Worm (Caenorhabditis elegans): Measurements from ENCODE around the gene csn-4.

- TF ChIP-seq nhr-237 (tag; optimal IDR thresholded peaks at IDR 0.05) (no peak), fkh-10 (GFP tag; optimal IDR thresholded peaks at IDR 0.05) (no peak), hif-1 (tag; optimal IDR thresholded peaks at IDR 0.05) (no peak), pha-4 (GFP tag; IDR thresholded peaks at IDR 0.05) (no peak), pha-4 (tag; optimal IDR thresholded peaks at IDR 0.05) (no peak), nhr-41 (GFP tag; IDR thresholded peaks at IDR 0.05) (no peak), unc-62 (GFP tag; optimal IDR thresholded peaks at IDR 0.05 in 1 of 2) (no peak), unc-62 (tag; optimal IDR thresholded peaks at IDR 0.05) (no peak), mxl-2 (GFP tag; conservative IDR thresholded peaks at IDR 0.05) (no peak), F49E8.2 (tag; optimal IDR thresholded peaks at IDR 0.05; ENCODE audit: borderline replicate concordance) (no peak)
These were observed 37.9 kb upstream of the csn-4 start, which contains the start of gene perm-4 for ce11 chrIV:1124741-1125140.
